Worm (Caenorhabditis elegans) whole organism, mixed stage, embryonic: Measurements from ENCODE around the gene K10D11.6.

Experiments used
- blmp-1 ChIP-seq: fragments of 150-350 bp; optimal IDR thresholded peaks from 2 replicates; lab custom pipeline; 2014; ENCODE audit warnings: missing biosample characterization, missing genetic modification characterization
- cnd-1 ChIP-seq: fragments of 200-800 bp; sonication (Bioruptor generic); optimal IDR thresholded peaks from 2 replicates; lab custom pipeline; 2018; ENCODE audit warnings: mild to moderate bottlenecking, missing genetic modification characterization, missing compliant biosample characterization
- elt-1 ChIP-seq: sonication (generic microtip); optimal IDR thresholded peaks from 2 replicates; lab custom pipeline; 2017; ENCODE audit warnings: missing genetic modification characterization, mild to moderate bottlenecking, missing compliant biosample characterization, antibody characterized with exemption, moderate library complexity, borderline replicate concordance; ENCODE audit not compliant: insufficient read depth
- ham-2 ChIP-seq: fragments of 200-800 bp; sonication (Bioruptor generic); optimal IDR thresholded peaks from 2 replicates; lab custom pipeline; 2018; ENCODE audit warnings: mild to moderate bottlenecking, missing genetic modification characterization, missing compliant biosample characterization
- lin-13 ChIP-seq: fragments of 150-350 bp; optimal IDR thresholded peaks from 2 replicates; lab custom pipeline; 2014; ENCODE audit warnings: missing biosample characterization, missing genetic modification characterization
- mab-5 ChIP-seq: fragments of 150-350 bp; optimal IDR thresholded peaks from 2 replicates; lab custom pipeline; 2014; ENCODE audit warnings: missing biosample characterization, missing genetic modification characterization
- nhr-12 ChIP-seq: fragments of 150-350 bp; optimal IDR thresholded peaks from 2 replicates; lab custom pipeline; 2014; ENCODE audit warnings: missing biosample characterization, missing genetic modification characterization
- pha-4 ChIP-seq: fragments of 150-350 bp; optimal IDR thresholded peaks from 2 replicates; lab custom pipeline; 2018; ENCODE audit warnings: missing biosample characterization, missing genetic modification reagents, missing genetic modification characterization
- snpc-4 ChIP-seq: fragments of 150-350 bp; optimal IDR thresholded peaks from 2 replicates; lab custom pipeline; 2014; ENCODE audit warnings: missing biosample characterization, missing genetic modification characterization
- ztf-11 ChIP-seq: fragments of 150-350 bp; optimal IDR thresholded peaks from 2 replicates; lab custom pipeline; 2014; ENCODE audit warnings: missing biosample characterization, missing genetic modification characterization

DNA sequence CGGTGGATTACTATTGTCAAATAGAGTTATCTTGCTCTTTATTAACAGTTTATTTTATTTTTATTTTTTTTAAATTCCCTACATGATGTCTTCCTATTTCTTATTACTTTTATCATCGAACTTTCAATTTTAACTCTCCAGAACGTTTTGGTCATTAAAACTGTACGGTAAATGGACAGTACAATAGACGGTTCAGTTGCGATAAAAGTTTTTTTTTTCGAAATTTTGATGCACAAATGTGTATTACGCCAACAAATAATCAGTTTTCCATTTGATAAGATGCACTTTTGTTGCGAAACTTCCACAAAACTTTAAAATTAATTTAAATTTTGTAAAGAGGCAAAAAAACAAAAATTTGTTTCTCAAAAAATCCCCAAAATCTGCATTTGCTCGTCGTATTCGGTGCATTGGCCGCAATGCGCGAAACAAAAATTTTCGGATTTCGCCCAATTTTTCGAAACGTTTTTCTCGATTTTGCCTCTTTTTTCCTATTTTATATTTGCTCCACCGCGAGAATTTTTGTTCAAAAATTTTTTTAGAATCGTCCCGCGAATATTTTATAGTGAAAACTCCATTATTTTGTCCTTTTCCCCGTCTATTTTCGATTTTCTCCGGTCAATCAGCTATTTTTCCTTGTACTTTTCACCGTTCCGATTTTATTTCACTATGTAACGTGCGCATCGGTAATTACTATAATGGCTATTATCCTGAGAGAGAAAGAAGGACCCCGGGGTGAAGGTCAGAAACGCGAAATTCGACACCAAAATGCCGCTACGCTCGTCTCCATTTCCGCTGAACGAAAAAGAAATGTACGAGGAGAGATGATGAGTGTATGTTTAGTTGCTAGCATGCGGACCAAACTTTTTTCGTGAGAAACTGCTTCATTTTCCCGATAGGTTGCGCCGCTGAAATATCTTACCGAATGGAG, 39.8 kb upstream of the K10D11.6 start:
- TF ChIP-seq ham-2 (GFP tag; lab: Kevin White, UChicago) = peak; percentile 2
- TF ChIP-seq snpc-4 = no peak
- TF ChIP-seq ztf-11 (tag; lab: Kevin White, UChicago) = no peak
- TF ChIP-seq blmp-1 (tag; lab: Kevin White, UChicago) = no peak
- TF ChIP-seq lin-13 (tag; lab: Kevin White, UChicago) = no peak
- no peak for TF ChIP-seq elt-1
- no peak for TF ChIP-seq cnd-1 (tag; lab: Kevin White, UChicago)
- TF ChIP-seq nhr-12 = no peak
- no peak for TF ChIP-seq mab-5 (tag; lab: Kevin White, UChicago)
- TF ChIP-seq pha-4 = no peak
